Worm (Caenorhabditis elegans): ENCODE data around the gene K01A12.4.

- TF ChIP-seq nhr-28 (tag; optimal IDR thresholded peaks at IDR 0.05) (no peak), ces-1 (GFP tag; optimal IDR thresholded peaks at IDR 0.05) (no peak), dpl-1 (GFP tag; optimal IDR thresholded peaks at IDR 0.05) (no peak), nhr-237 (tag; optimal IDR thresholded peaks at IDR 0.05) (no peak), lsy-2 (tag; optimal IDR thresholded peaks at IDR 0.05) (no peak), pag-3 (tag; optimal IDR thresholded peaks at IDR 0.05; ENCODE audit: borderline replicate concordance, insufficient read depth) (no peak), swsn-7 (tag; optimal IDR thresholded peaks at IDR 0.05) (no peak), nhr-12 (tag; optimal IDR thresholded peaks at IDR 0.05) (no peak), zag-1 (tag; optimal IDR thresholded peaks at IDR 0.05) (no peak), unc-130 (tag; optimal IDR thresholded peaks at IDR 0.05) (no peak), ama-1 (optimal IDR thresholded peaks at IDR 0.05) (no peak), lin-35 (GFP tag; optimal IDR thresholded peaks at IDR 0.05) (no peak), lin-13 (GFP tag; optimal IDR thresholded peaks at IDR 0.05) (no peak), C04F5.9 (tag; optimal IDR thresholded peaks at IDR 0.05) (no peak)
Measured at ce11 chrX:8567166-8567565, 43.5 kb upstream of the K01A12.4 start.

All from whole organism, L1 larva.